Fruit fly (Drosophila melanogaster) whole organism, embryonic: ENCODE data around the gene Hem.
A peak's percentile ranks its signal among the peaks of the same experiment; 100 is the strongest.

Source experiments
- Antp ChIP-seq: fragments of 200-800 bp; sonication (Bioruptor generic); optimal IDR thresholded peaks from 3 replicates; lab custom pipeline; 2016; ENCODE audit warnings: missing biosample characterization, missing genetic modification characterization
- Atf6 ChIP-seq: fragments of 200-800 bp; sonication (Bioruptor generic); IDR thresholded peaks from 2 replicates; pipeline ENCODE4 v1.3.6; 2022; ENCODE audit warnings: missing biosample characterization, missing genetic modification characterization
- C15 ChIP-seq: fragments of 200-800 bp; sonication (Bioruptor generic); IDR thresholded peaks from 3 replicates; pipeline ENCODE4 v1.3.6; 2022; ENCODE audit warnings: missing biosample characterization, missing genetic modification characterization
- CG10366 ChIP-seq: fragments of 200-800 bp; sonication (Bioruptor generic); IDR thresholded peaks from 2 replicates; pipeline ENCODE4 v1.3.6; 2022; ENCODE audit warnings: missing biosample characterization, missing genetic modification characterization
- CG10979 ChIP-seq: fragments of 200-800 bp; sonication (Bioruptor generic); optimal IDR thresholded peaks from 2 replicates; lab custom pipeline; 2018; ENCODE audit warnings: missing biosample characterization, mild to moderate bottlenecking, missing genetic modification characterization, moderate library complexity
- CG11456 ChIP-seq: fragments of 200-800 bp; sonication (Bioruptor generic); IDR thresholded peaks from 3 replicates; pipeline ENCODE4 v1.3.6; 2022; ENCODE audit warnings: missing biosample characterization, missing genetic modification characterization
- CG11504 ChIP-seq: fragments of 200-800 bp; sonication (Bioruptor generic); optimal IDR thresholded peaks from 3 replicates; lab custom pipeline; 2019; ENCODE audit warnings: missing biosample characterization, mild to moderate bottlenecking, missing genetic modification characterization, moderate library complexity
- CG12219 ChIP-seq: fragments of 200-800 bp; sonication (Bioruptor generic); optimal IDR thresholded peaks from 3 replicates; lab custom pipeline; 2018; ENCODE audit warnings: missing biosample characterization, mild to moderate bottlenecking, missing genetic modification characterization
- CG14050 ChIP-seq: fragments of 200-800 bp; sonication (Bioruptor generic); IDR thresholded peaks from 3 replicates; pipeline ENCODE4 v1.3.6; 2022; ENCODE audit warnings: missing biosample characterization, missing genetic modification characterization
- CG15269 ChIP-seq: fragments of 200-800 bp; sonication (Bioruptor generic); optimal IDR thresholded peaks from 2 replicates; lab custom pipeline; 2018; ENCODE audit warnings: missing biosample characterization, mild to moderate bottlenecking, missing genetic modification characterization, moderate library complexity
- CG17829 ChIP-seq: fragments of 200-800 bp; optimal IDR thresholded peaks from 2 replicates; lab custom pipeline; 2019; ENCODE audit warnings: missing biosample characterization, mild to moderate bottlenecking, missing genetic modification characterization, moderate library complexity
- CG18619 ChIP-seq: fragments of 200-800 bp; sonication (Bioruptor generic); optimal IDR thresholded peaks from 3 replicates; lab custom pipeline; 2017; ENCODE audit warnings: missing biosample characterization, mild to moderate bottlenecking, missing genetic modification characterization
- CG2120 ChIP-seq: fragments of 200-800 bp; sonication (Bioruptor generic); optimal IDR thresholded peaks from 3 replicates; lab custom pipeline; 2016; ENCODE audit warnings: missing biosample characterization, missing genetic modification characterization
- CG31224 ChIP-seq: fragments of 200-800 bp; sonication (Bioruptor generic); IDR thresholded peaks from 2 replicates; pipeline ENCODE4 v1.3.6; 2022; ENCODE audit warnings: missing biosample characterization, missing genetic modification characterization
- CG33213 ChIP-seq: fragments of 200-800 bp; sonication (Bioruptor generic); optimal IDR thresholded peaks from 3 replicates; lab custom pipeline; 2016; ENCODE audit warnings: missing biosample characterization, missing genetic modification characterization
- CG3407 ChIP-seq: fragments of 200-800 bp; sonication (Bioruptor generic); optimal IDR thresholded peaks from 2 replicates; lab custom pipeline; 2018; ENCODE audit warnings: missing biosample characterization, mild to moderate bottlenecking, missing genetic modification characterization
- CG4424 ChIP-seq: fragments of 200-800 bp; sonication (Bioruptor generic); optimal IDR thresholded peaks from 3 replicates; lab custom pipeline; 2016; ENCODE audit warnings: missing biosample characterization, missing genetic modification characterization
- CG8765 ChIP-seq: fragments of 200-800 bp; sonication (Bioruptor generic); IDR thresholded peaks from 2 replicates; pipeline ENCODE4 v1.3.6; 2022; ENCODE audit warnings: missing biosample characterization, missing genetic modification characterization
- Dbx ChIP-seq: fragments of 200-800 bp; sonication (Bioruptor generic); IDR thresholded peaks from 3 replicates; pipeline ENCODE4 v1.3.6; 2022; ENCODE audit warnings: missing biosample characterization, missing genetic modification characterization
- Dip3 ChIP-seq: fragments of 200-800 bp; sonication (Bioruptor generic); optimal IDR thresholded peaks from 3 replicates; lab custom pipeline; 2016; ENCODE audit warnings: missing biosample characterization, missing genetic modification characterization
- Dref ChIP-seq: fragments of 200-800 bp; sonication (Bioruptor generic); IDR thresholded peaks from 2 replicates; pipeline ENCODE4 v1.3.6; 2022; ENCODE audit warnings: missing biosample characterization, missing genetic modification characterization
- Ets65A ChIP-seq: fragments of 200-800 bp; sonication (Bioruptor generic); peaks from one replicate; lab custom pipeline; 2016; ENCODE audit warnings: missing biosample characterization, missing genetic modification characterization
- Gsc ChIP-seq: fragments of 200-800 bp; sonication (Bioruptor generic); IDR thresholded peaks from 2 replicates; pipeline ENCODE4 v1.3.6; 2022; ENCODE audit warnings: missing biosample characterization, missing genetic modification characterization
- HLH3B ChIP-seq: fragments of 200-800 bp; sonication (Bioruptor generic); IDR thresholded peaks from 2 replicates; pipeline ENCODE4 v1.3.6; 2022; ENCODE audit warnings: missing biosample characterization, missing genetic modification characterization
- HLHmδ ChIP-seq: fragments of 200-800 bp; sonication (Bioruptor generic); optimal IDR thresholded peaks from 2 replicates; lab custom pipeline; 2018; ENCODE audit warnings: missing biosample characterization, mild to moderate bottlenecking, missing genetic modification characterization, moderate library complexity
- Hr3 ChIP-seq: fragments of 200-800 bp; sonication (Bioruptor generic); optimal IDR thresholded peaks from 3 replicates; lab custom pipeline; 2016; ENCODE audit warnings: missing biosample characterization, missing genetic modification characterization
- Max ChIP-seq: fragments of 200-800 bp; sonication (Bioruptor generic); optimal IDR thresholded peaks from 2 replicates; lab custom pipeline; 2016; ENCODE audit warnings: missing biosample characterization, mild to moderate bottlenecking, missing genetic modification characterization
- Med ChIP-seq: fragments of 200-800 bp; sonication (Bioruptor generic); peaks from one replicate; lab custom pipeline; 2016; ENCODE audit warnings: missing biosample characterization, missing genetic modification characterization, mild to moderate bottlenecking, inconsistent platforms, moderate library complexity
- Pdp1 ChIP-seq, 2 experiments: fragments of 200-800 bp; sonication (Bioruptor generic); optimal IDR thresholded peaks; 3 replicates each; lab custom pipeline; 2016; ENCODE audit warnings: missing biosample characterization in 2 of 2, missing genetic modification characterization in 2 of 2, mild to moderate bottlenecking in 1 of 2, moderate library complexity in 1 of 2
- Trl ChIP-seq, 3 experiments: fragments of >200 bp in 2 of 3; fragments of 200-800 bp in 1 of 3; sonication (Bioruptor generic) in 1 of 3; optimal IDR thresholded peaks; 2 replicates in 1 of 3; 3 replicates in 2 of 3; lab custom pipeline; 2016 to 2017; ENCODE audit warnings: missing biosample characterization in 1 of 3, missing genetic modification characterization in 1 of 3
- bab2 ChIP-seq: fragments of 200-800 bp; sonication (Bioruptor generic); optimal IDR thresholded peaks from 2 replicates; lab custom pipeline; 2016; ENCODE audit warnings: missing biosample characterization, missing genetic modification characterization
- br ChIP-seq: fragments of >200 bp; optimal IDR thresholded peaks from 2 replicates; lab custom pipeline; 2017
- chif ChIP-seq, 2 experiments: fragments of 200-800 bp; sonication (Bioruptor generic); optimal IDR thresholded peaks; 3 replicates each; lab custom pipeline; 2016; ENCODE audit warnings: missing biosample characterization in 2 of 2, missing genetic modification characterization in 2 of 2
- chn ChIP-seq: fragments of 200-800 bp; sonication (Bioruptor generic); optimal IDR thresholded peaks from 2 replicates; lab custom pipeline; 2016; ENCODE audit warnings: missing biosample characterization, missing genetic modification characterization
- danr ChIP-seq: fragments of 200-800 bp; sonication (Bioruptor generic); IDR thresholded peaks from 2 replicates; pipeline ENCODE4 v1.3.6; 2022; ENCODE audit warnings: missing biosample characterization, missing genetic modification characterization
- dati ChIP-seq: fragments of 200-800 bp; sonication (Bioruptor generic); IDR thresholded peaks from 2 replicates; pipeline ENCODE4 v1.3.6; 2022; ENCODE audit warnings: missing biosample characterization, missing genetic modification characterization
- dmrt99B ChIP-seq: fragments of 200-800 bp; sonication (Bioruptor generic); optimal IDR thresholded peaks from 2 replicates; lab custom pipeline; 2018; ENCODE audit warnings: missing biosample characterization, mild to moderate bottlenecking, missing genetic modification characterization, moderate library complexity
- exex ChIP-seq: fragments of 200-800 bp; sonication (Bioruptor generic); optimal IDR thresholded peaks from 4 replicates; lab custom pipeline; 2018; ENCODE audit warnings: missing biosample characterization, mild to moderate bottlenecking, missing genetic modification characterization, moderate library complexity
- her ChIP-seq: fragments of 200-800 bp; sonication (Bioruptor generic); optimal IDR thresholded peaks from 2 replicates; lab custom pipeline; 2016; ENCODE audit warnings: missing biosample characterization, missing genetic modification characterization
- ind ChIP-seq: fragments of 200-800 bp; sonication (Bioruptor generic); optimal IDR thresholded peaks from 3 replicates; lab custom pipeline; 2016; ENCODE audit warnings: missing biosample characterization, missing genetic modification characterization
- nerfin-1 ChIP-seq: fragments of 200-800 bp; sonication (Bioruptor generic); optimal IDR thresholded peaks from 3 replicates; lab custom pipeline; 2019; ENCODE audit warnings: missing biosample characterization, mild to moderate bottlenecking, missing genetic modification characterization, moderate library complexity
- prd ChIP-seq, 3 experiments: fragments of >200 bp in 2 of 3; fragments of 200-800 bp in 1 of 3; sonication (Bioruptor generic) in 1 of 3; optimal IDR thresholded peaks in 2 of 3; IDR thresholded peaks in 1 of 3; 2 replicates in 2 of 3; 3 replicates in 1 of 3; pipeline versions ENCODE4 v1.3.6 to Lab custom; 2017 to 2022; ENCODE audit warnings: missing biosample characterization in 1 of 3, missing genetic modification characterization in 1 of 3
- psq ChIP-seq: fragments of 200-800 bp; sonication (Bioruptor generic); optimal IDR thresholded peaks from 2 replicates; lab custom pipeline; 2017; ENCODE audit warnings: missing biosample characterization, missing genetic modification characterization
- pzg ChIP-seq: fragments of 200-800 bp; sonication (Bioruptor generic); optimal IDR thresholded peaks from 3 replicates; lab custom pipeline; 2018; ENCODE audit warnings: missing biosample characterization, mild to moderate bottlenecking, missing genetic modification characterization, moderate library complexity
- ranshi ChIP-seq: fragments of 200-800 bp; sonication (Bioruptor generic); IDR thresholded peaks from 2 replicates; pipeline ENCODE4 v1.3.6; 2022; ENCODE audit warnings: missing biosample characterization, missing genetic modification characterization
- scrt ChIP-seq: fragments of 200-800 bp; sonication (Bioruptor generic); optimal IDR thresholded peaks from 2 replicates; lab custom pipeline; 2018; ENCODE audit warnings: missing biosample characterization, mild to moderate bottlenecking, missing genetic modification characterization, moderate library complexity
- seq ChIP-seq: fragments of 200-800 bp; sonication (Bioruptor generic); IDR thresholded peaks from 2 replicates; pipeline ENCODE4 v1.3.6; 2022; ENCODE audit warnings: missing biosample characterization, missing genetic modification characterization
- tio ChIP-seq: fragments of 200-800 bp; sonication (Bioruptor generic); optimal IDR thresholded peaks from 2 replicates; lab custom pipeline; 2017; ENCODE audit warnings: missing biosample characterization, missing genetic modification characterization, inconsistent platforms
- usp ChIP-seq: fragments of >200 bp; optimal IDR thresholded peaks from 2 replicates; lab custom pipeline; 2017; ENCODE audit warnings: missing biosample characterization, missing genetic modification characterization
- zfh1 ChIP-seq: fragments of 200-800 bp; sonication (Bioruptor generic); IDR thresholded peaks from 3 replicates; pipeline ENCODE4 v1.3.6; 2022; ENCODE audit warnings: missing biosample characterization, missing genetic modification characterization

Gene Hem

dm6 chr3L:22329478-22329877, 41.5 kb upstream of the Hem start, which contains the start of gene CG32450:
CG32450 (plus strand) TSS chr3L:22329778.
- TF ChIP-seq Max (GFP tag; lab: Kevin White, UChicago) (no peak), dati (no peak), pzg (GFP tag; lab: Kevin White, UChicago) (no peak), usp (GFP tag; lab: Kevin White, UChicago) (no peak), her (GFP tag; lab: Kevin White, UChicago) (no peak), C15 (GFP tag; lab: Robert Waterston, UW) (no peak), CG18619 (GFP tag; lab: Kevin White, UChicago) (no peak), CG33213 (GFP tag; lab: Kevin White, UChicago) (no peak)

dm6 chr3L:22316913-22317312, 28.9 kb upstream of the Hem start:
- TF ChIP-seq ranshi (GFP tag; lab: Robert Waterston, UW) (no peak), CG2120 (no peak), dmrt99B (tag; lab: Kevin White, UChicago) (no peak), Hr3 (GFP tag; lab: Kevin White, UChicago) (no peak), CG12219 (GFP tag; lab: Kevin White, UChicago) (no peak), CG15269 (no peak), ind (no peak), CG8765 (GFP tag; lab: Robert Waterston, UW) (no peak), CG3407 (GFP tag; lab: Kevin White, UChicago) (no peak), Dref (no peak), Trl (optimal IDR thresholded peaks at IDR 0.05; lab: Kevin White, UChicago) (no peak), Trl (GFP tag; optimal IDR thresholded peaks at IDR 0.05; lab: Kevin White, UChicago) (no peak), Gsc (0 out of 2 replicates have a peak, but pooled peaks have one; percentile 10), HLHmδ (GFP tag; lab: Kevin White, UChicago) (no peak), CG33213 (GFP tag; lab: Kevin White, UChicago) (no peak), CG10366 (GFP tag; lab: Robert Waterston, UW) (no peak), br (no peak), tio (no peak), exex (tag; lab: Kevin White, UChicago) (no peak), Med (peak; percentile 59), Ets65A (GFP tag; lab: Kevin White, UChicago) (peak; percentile 75), CG11504 (tag; lab: Kevin White, UChicago) (no peak), CG11456 (GFP tag; lab: Robert Waterston, UW) (no peak), Atf6 (no peak)

dm6 chr3L:22277186-22277585, 10.8 kb downstream of the Hem start:
- TF ChIP-seq CG17829 (tag; lab: Kevin White, UChicago) = peak; percentile 42
- peak; percentile 59 for TF ChIP-seq danr (GFP tag; lab: Robert Waterston, UW)
- peak; percentile 44; the same call in 1 of the 2 replicates for TF ChIP-seq seq (GFP tag; lab: Robert Waterston, UW)
- TF ChIP-seq CG10979 (tag; lab: Kevin White, UChicago) = peak; percentile 54
- no peak for TF ChIP-seq psq (GFP tag; lab: Kevin White, UChicago)
- peak; percentile 51 for TF ChIP-seq Antp (GFP tag; lab: Kevin White, UChicago)
- TF ChIP-seq zfh1 (GFP tag; lab: Robert Waterston, UW) = peak; percentile 57; the same call in 2 of the 3 replicates
- peak; percentile 48; the same call in 1 of the 2 replicates for TF ChIP-seq HLH3B (GFP tag; lab: Robert Waterston, UW)
- TF ChIP-seq CG14050 = peak; percentile 53; the same call in 1 of the 3 replicates
- no peak for TF ChIP-seq nerfin-1
- TF ChIP-seq Dip3 = peak; percentile 48
- peak in 1 of 2 experiments; percentile 31 for TF ChIP-seq chif (GFP tag; optimal IDR thresholded peaks at IDR 0.05; lab: Kevin White, UChicago)
- TF ChIP-seq chn = peak; percentile 22
- TF ChIP-seq CG31224 (GFP tag; lab: Robert Waterston, UW) = peak; percentile 51; the same call in 1 of the 2 replicates
- peak in 1 of 2 experiments; percentile 37 for TF ChIP-seq Pdp1 (GFP tag; optimal IDR thresholded peaks at IDR 0.05; lab: Kevin White, UChicago)
- peak; percentile 21 for TF ChIP-seq CG4424 (GFP tag; lab: Kevin White, UChicago)
- peak; percentile 24 for TF ChIP-seq bab2 (GFP tag; lab: Kevin White, UChicago)
- TF ChIP-seq prd (optimal IDR thresholded peaks at IDR 0.05; lab: Kevin White, UChicago) = no peak
- peak; percentile 75 for TF ChIP-seq prd (GFP tag; IDR thresholded peaks at IDR 0.05; lab: Robert Waterston, UW)
- TF ChIP-seq ranshi (GFP tag; lab: Robert Waterston, UW) = peak; percentile 28; the same call in 1 of the 2 replicates
- peak; percentile 47; the same call in 1 of the 3 replicates for TF ChIP-seq Dbx (GFP tag; lab: Robert Waterston, UW)
- TF ChIP-seq scrt (GFP tag; lab: Kevin White, UChicago) = no peak
- TF ChIP-seq Atf6 = no peak
